Fruit fly (Drosophila melanogaster) whole organism, larva: ENCODE data around the gene Vps15.

Experiments used
- noc ChIP-seq: fragments of 200-800 bp; sonication (Bioruptor generic); optimal IDR thresholded peaks from 3 replicates; lab custom pipeline; 2019; ENCODE audit warnings: missing biosample characterization, mild to moderate bottlenecking, missing genetic modification characterization, moderate library complexity

Vps15 gene

DNA sequence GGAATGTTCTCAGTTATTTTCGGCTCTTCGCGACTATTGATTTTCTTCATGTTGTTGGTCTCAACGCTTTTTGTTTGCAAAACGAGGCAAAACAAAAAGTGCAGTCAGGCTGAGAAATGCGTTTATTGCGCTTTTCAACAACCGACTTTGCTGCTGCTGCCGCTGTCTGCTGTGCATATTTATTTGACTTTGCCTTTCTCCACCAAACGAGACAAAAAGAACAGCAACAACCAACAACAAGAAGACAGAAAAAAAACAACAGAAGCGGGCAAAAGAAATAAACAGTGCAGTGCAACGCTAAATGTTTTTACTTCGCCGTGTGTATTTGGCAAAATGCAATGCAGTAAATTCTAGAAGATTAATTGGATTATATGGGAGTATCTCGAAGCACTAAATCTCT, 23.3 kb downstream of the Vps15 start:
- no peak for TF ChIP-seq noc (tag; lab: Kevin White, UChicago)

dm6 chr3R:9220064-9220864, 25.4 kb downstream of the Vps15 start:
- TF ChIP-seq noc (tag; lab: Kevin White, UChicago): peak; percentile 11

DNA sequence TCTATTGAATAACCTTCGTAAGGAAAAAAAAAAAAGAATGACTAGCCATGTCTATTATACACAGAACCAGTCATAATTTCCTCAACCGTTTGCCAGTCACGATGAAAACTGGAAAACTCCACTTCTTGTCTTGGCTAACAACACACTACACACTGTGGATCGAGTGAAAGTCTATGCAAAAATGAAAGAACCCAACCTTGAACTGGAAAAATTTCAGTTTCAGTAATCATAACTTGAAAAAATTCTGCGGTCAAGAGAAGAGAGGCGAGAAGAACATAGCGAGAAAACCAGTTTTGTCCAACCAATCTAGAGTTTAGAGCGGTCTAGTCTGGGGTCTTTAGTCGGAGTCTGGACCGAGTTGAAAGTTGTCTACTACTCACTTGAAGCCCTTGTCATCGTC, 28.1 kb downstream of the Vps15 start:
- TF ChIP-seq noc (tag; lab: Kevin White, UChicago): no peak

dm6 chr3R:9215551-9215950, 30.1 kb downstream of the Vps15 start:
- TF ChIP-seq noc (tag; lab: Kevin White, UChicago): no peak

DNA sequence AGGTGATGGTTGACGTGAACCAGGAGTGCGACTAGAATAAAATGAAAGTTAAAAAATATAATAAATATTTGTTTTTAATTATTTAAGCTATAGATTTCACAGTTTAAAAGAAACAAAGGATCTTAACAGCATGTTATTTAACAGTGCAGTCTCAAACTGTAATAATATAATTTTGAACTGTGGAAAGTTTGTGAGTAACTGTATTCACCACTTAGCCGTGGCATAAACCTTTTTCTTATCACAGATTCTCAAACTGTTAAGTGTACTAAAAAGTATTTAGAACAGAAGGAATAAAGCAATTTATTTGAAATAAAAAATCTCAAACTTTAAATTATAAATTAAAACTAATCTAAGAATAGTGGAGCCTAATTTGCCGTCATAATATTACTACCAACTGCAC, 31.4 kb downstream of the Vps15 start:
- no peak for TF ChIP-seq noc (tag; lab: Kevin White, UChicago)

dm6 chr3R:9213029-9213428, 32.6 kb downstream of the Vps15 start:
- TF ChIP-seq noc (tag; lab: Kevin White, UChicago): no peak

- no peak for TF ChIP-seq noc (tag; lab: Kevin White, UChicago)
Measured at dm6 chr3R:9195821-9196220, 49.8 kb downstream of the Vps15 start.
